Fruit fly (Drosophila melanogaster) S2 (cell line): Measurements from ENCODE around the gene holn1.

Source experiments
- CG8478 ChIP-seq: fragments of >200 bp; optimal IDR thresholded peaks from 2 replicates; lab custom pipeline; 2018
- CTCF ChIP-seq, 2 experiments: fragments of >200 bp; optimal IDR thresholded peaks; 2 replicates each; lab custom pipeline; 2018

DNA sequence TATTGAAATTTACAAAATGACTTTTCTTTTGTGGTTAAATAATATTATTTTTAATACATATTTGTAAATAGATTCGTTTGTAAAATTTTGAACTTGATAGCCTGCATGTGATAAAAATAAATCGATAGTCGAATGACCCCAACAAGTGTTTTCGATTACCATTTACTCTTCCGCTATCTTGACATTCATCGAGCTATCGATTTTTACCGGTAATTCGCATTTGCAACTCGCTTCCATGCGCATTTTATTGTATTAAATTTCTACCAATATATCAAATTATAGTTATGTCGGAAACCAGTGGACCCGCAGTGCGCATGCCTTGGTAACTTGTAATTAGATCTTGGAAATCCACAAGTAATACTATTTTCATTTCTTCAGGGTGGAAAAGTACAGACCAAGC, 16.8 kb upstream of the holn1 start, which contains the start of gene RfC3:
- TF ChIP-seq CTCF (optimal IDR thresholded peaks at IDR 0.05; lab: Kevin White, UChicago) (no peak), CG8478 (lab: Kevin White, UChicago) (no peak)
